Fruit fly (Drosophila melanogaster): ENCODE data around the gene Cyp12a5.

DNA sequence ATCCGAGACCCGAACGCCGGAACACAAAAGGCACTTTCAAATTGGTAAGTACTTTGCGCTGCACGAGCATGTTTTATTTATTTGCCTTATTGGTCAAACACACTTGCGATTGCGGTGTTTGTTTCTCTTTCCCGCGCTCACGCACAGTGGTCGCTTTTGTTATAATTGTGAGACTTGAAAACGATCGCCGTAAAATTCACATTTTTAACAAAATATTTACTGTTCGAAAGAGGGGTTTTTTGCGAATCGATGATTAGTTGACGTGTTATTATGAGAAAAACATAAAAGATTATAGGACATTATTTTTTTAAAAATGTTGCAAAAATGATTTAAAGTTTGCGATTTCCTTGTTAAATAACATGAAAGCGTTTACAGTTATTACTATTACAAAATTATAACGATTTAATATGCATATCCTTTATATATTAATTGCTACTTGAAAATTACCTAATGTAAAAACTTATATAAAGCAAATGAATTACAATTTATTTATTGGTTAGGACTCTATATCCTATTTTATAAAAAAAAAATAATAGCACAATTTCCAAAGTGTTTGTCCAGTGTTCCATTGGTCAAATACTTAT lies 32.5 kb downstream of the Cyp12a5 start:
- TF ChIP-seq insv (optimal IDR thresholded peaks at IDR 0.05) (no peak), psq (optimal IDR thresholded peaks at IDR 0.05) (no peak), h (optimal IDR thresholded peaks at IDR 0.05) (no peak), Sin3A (optimal IDR thresholded peaks at IDR 0.05) (no peak), Myc (optimal IDR thresholded peaks at IDR 0.05) (no peak)
